Worm (Caenorhabditis elegans) whole organism, L1 larva: Measurements from ENCODE around the gene str-19.
"Not testable (repeated sequence)": the region's sequence is repeated elsewhere in the genome, so short reads cannot be mapped to it uniquely, and the experiment has no call there.

Source experiments
- Y116A8C.19 ChIP-seq: sonication (generic microtip); optimal IDR thresholded peaks from 2 replicates; lab custom pipeline; 2016; ENCODE audit warnings: missing compliant biosample characterization, missing genetic modification characterization, borderline replicate concordance
- aha-1 ChIP-seq: fragments of 150-350 bp; optimal IDR thresholded peaks from 2 replicates; lab custom pipeline; 2014; ENCODE audit warnings: missing biosample characterization, missing genetic modification characterization
- ama-1 ChIP-seq: fragments of 150-350 bp; optimal IDR thresholded peaks from 2 replicates; lab custom pipeline; 2014
- ceh-63 ChIP-seq: fragments of 200-800 bp; sonication (Bioruptor generic); optimal IDR thresholded peaks from 2 replicates; lab custom pipeline; 2018; ENCODE audit warnings: mild to moderate bottlenecking, missing genetic modification characterization, missing compliant biosample characterization
- ceh-82 ChIP-seq, 3 experiments: fragments of 150-350 bp in 1 of 3; sonication (generic microtip) in 2 of 3; optimal IDR thresholded peaks; 2 replicates each; lab custom pipeline; 2014 to 2017; ENCODE audit warnings: missing biosample characterization in 3 of 3, missing genetic modification characterization in 3 of 3
- efl-1 ChIP-seq, 4 experiments: fragments of 150-350 bp; optimal IDR thresholded peaks in 3 of 4; peaks in 1 of 4; 1 replicate in 1 of 4; 2 replicates in 3 of 4; lab custom pipeline; 2014; ENCODE audit warnings: missing biosample characterization in 2 of 4, missing genetic modification characterization in 2 of 4, missing genetic modification reagents in 2 of 4
- egl-27 ChIP-seq, 2 experiments: fragments of 150-350 bp in 1 of 2; sonication (generic microtip); optimal IDR thresholded peaks; 3 replicates each; lab custom pipeline; 2017 to 2018; ENCODE audit warnings: missing biosample characterization in 2 of 2, missing genetic modification characterization in 2 of 2, missing genetic modification reagents in 2 of 2
- elt-2 ChIP-seq: sonication (generic microtip); optimal IDR thresholded peaks from 2 replicates; lab custom pipeline; 2016; ENCODE audit warnings: missing genetic modification characterization, mild to moderate bottlenecking, inconsistent platforms, missing compliant biosample characterization, missing genetic modification reagents
- elt-3 ChIP-seq, 6 experiments: fragments of 150-350 bp in 1 of 6; sonication (generic microtip); optimal IDR thresholded peaks; 2 replicates each; lab custom pipeline; 2017 to 2018; ENCODE audit warnings: missing biosample characterization in 6 of 6, missing genetic modification characterization in 6 of 6, inconsistent platforms in 1 of 6
- hlh-17 ChIP-seq: fragments of 200-800 bp; sonication (Bioruptor generic); optimal IDR thresholded peaks from 2 replicates; lab custom pipeline; 2018; ENCODE audit warnings: missing genetic modification characterization, mild to moderate bottlenecking, missing compliant biosample characterization, moderate library complexity, borderline replicate concordance
- hlh-4 ChIP-seq: sonication (generic microtip); optimal IDR thresholded peaks from 2 replicates; lab custom pipeline; 2016; ENCODE audit warnings: mild to moderate bottlenecking, missing genetic modification characterization, missing compliant biosample characterization
- hpl-2 ChIP-seq: fragments of 150-350 bp; optimal IDR thresholded peaks from 2 replicates; lab custom pipeline; 2014; ENCODE audit warnings: missing biosample characterization, missing genetic modification reagents, missing genetic modification characterization
- jun-1 ChIP-seq: fragments of 150-350 bp; optimal IDR thresholded peaks from 2 replicates; lab custom pipeline; 2014; ENCODE audit warnings: missing biosample characterization, missing genetic modification reagents, missing genetic modification characterization
- lin-14 ChIP-seq: fragments of 200-800 bp; sonication (Bioruptor generic); optimal IDR thresholded peaks from 2 replicates; lab custom pipeline; 2018; ENCODE audit warnings: mild to moderate bottlenecking, missing genetic modification characterization, moderate library complexity, missing compliant biosample characterization
- lir-3 ChIP-seq: sonication (generic microtip); optimal IDR thresholded peaks from 2 replicates; lab custom pipeline; 2016; ENCODE audit warnings: mild to moderate bottlenecking, missing genetic modification characterization, moderate library complexity, missing compliant biosample characterization; ENCODE audit not compliant: poor library complexity
- mdl-1 ChIP-seq, 2 experiments: fragments of 150-350 bp; optimal IDR thresholded peaks; 2 replicates each; lab custom pipeline; 2014 to 2017; ENCODE audit warnings: missing biosample characterization in 2 of 2, missing genetic modification characterization in 2 of 2, inconsistent platforms in 1 of 2
- nhr-11 ChIP-seq: fragments of 150-350 bp; optimal IDR thresholded peaks from 2 replicates; lab custom pipeline; 2014; ENCODE audit warnings: missing biosample characterization, missing genetic modification characterization
- nhr-12 ChIP-seq: sonication (generic microtip); optimal IDR thresholded peaks from 2 replicates; lab custom pipeline; 2017; ENCODE audit warnings: missing biosample characterization, missing genetic modification characterization
- nhr-19 ChIP-seq: fragments of 200-800 bp; sonication (Bioruptor generic); conservative IDR thresholded peaks from 2 replicates; pipeline ENCODE4 v1.3.6; 2022; ENCODE audit warnings: missing genetic modification characterization, missing compliant biosample characterization
- nhr-47 ChIP-seq: sonication (generic microtip); optimal IDR thresholded peaks from 2 replicates; lab custom pipeline; 2016; ENCODE audit warnings: mild to moderate bottlenecking, missing genetic modification characterization, moderate library complexity, missing compliant biosample characterization
- nhr-71 ChIP-seq: sonication (generic microtip); optimal IDR thresholded peaks from 2 replicates; lab custom pipeline; 2016; ENCODE audit warnings: mild to moderate bottlenecking, missing genetic modification characterization, moderate library complexity, missing compliant biosample characterization
- nhr-76 ChIP-seq: sonication (generic microtip); optimal IDR thresholded peaks from 2 replicates; lab custom pipeline; 2017; ENCODE audit warnings: missing biosample characterization, missing genetic modification characterization
- nhr-84 ChIP-seq: sonication (generic microtip); optimal IDR thresholded peaks from 2 replicates; lab custom pipeline; 2017; ENCODE audit warnings: missing biosample characterization, missing genetic modification characterization
- nhr-85 ChIP-seq: sonication (generic microtip); peaks from one replicate; lab custom pipeline; 2016; ENCODE audit warnings: missing genetic modification characterization, inconsistent platforms, missing compliant biosample characterization
- pax-3 ChIP-seq: fragments of 200-800 bp; sonication (Bioruptor generic); optimal IDR thresholded peaks from 2 replicates; lab custom pipeline; 2018; ENCODE audit warnings: mild to moderate bottlenecking, missing genetic modification characterization, moderate library complexity, missing compliant biosample characterization
- pqm-1 ChIP-seq: sonication (generic microtip); optimal IDR thresholded peaks from 3 replicates; lab custom pipeline; 2017; ENCODE audit warnings: missing biosample characterization, missing genetic modification characterization
- rnt-1 ChIP-seq: sonication (generic microtip); optimal IDR thresholded peaks from 2 replicates; lab custom pipeline; 2016; ENCODE audit warnings: mild to moderate bottlenecking, missing genetic modification characterization, moderate library complexity, missing compliant biosample characterization
- skn-1 ChIP-seq: fragments of 150-350 bp; optimal IDR thresholded peaks from 2 replicates; lab custom pipeline; 2014; ENCODE audit warnings: missing biosample characterization, missing genetic modification characterization
- snu-23 ChIP-seq: sonication (generic microtip); optimal IDR thresholded peaks from 2 replicates; lab custom pipeline; 2016; ENCODE audit warnings: missing genetic modification characterization, missing compliant biosample characterization
- tlp-1 ChIP-seq: fragments of 150-350 bp; optimal IDR thresholded peaks from 2 replicates; lab custom pipeline; 2014; ENCODE audit warnings: missing biosample characterization, missing genetic modification characterization
- unc-30 ChIP-seq: sonication (generic microtip); optimal IDR thresholded peaks from 2 replicates; lab custom pipeline; 2017; ENCODE audit warnings: missing biosample characterization, missing genetic modification characterization
- zag-1 ChIP-seq: fragments of 150-350 bp; optimal IDR thresholded peaks from 2 replicates; lab custom pipeline; 2014; ENCODE audit warnings: missing biosample characterization, missing genetic modification characterization
- zip-4 ChIP-seq: fragments of 200-800 bp; sonication (Bioruptor generic); optimal IDR thresholded peaks from 2 replicates; lab custom pipeline; 2018; ENCODE audit warnings: mild to moderate bottlenecking, missing genetic modification characterization, moderate library complexity, missing compliant biosample characterization

Gene str-19

DNA sequence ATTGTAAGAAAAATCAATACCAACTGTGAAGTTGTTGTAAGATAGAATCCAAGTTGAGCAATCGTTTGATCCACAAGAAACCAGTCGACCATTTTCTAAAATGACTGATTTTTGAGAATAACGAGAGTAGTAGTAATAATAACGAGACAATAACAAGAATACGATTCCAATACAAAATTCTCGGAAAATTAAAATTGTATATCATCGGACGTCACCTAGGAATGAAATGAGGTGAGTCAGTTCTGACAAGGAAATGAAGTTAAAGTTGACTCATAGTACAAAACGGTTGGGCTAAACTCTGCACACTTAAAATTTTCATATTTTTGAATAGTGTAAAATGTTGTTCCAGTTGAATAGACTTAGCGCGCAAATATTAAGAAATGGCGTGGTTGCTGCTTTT is at the start of gene str-19:
TSS of gene str-19 (minus strand) at position 101 of the 400 bp plus-strand sequence.
- TF ChIP-seq snu-23 (GFP tag; lab: Kevin White, UChicago); nhr-84; pax-3 (tag; lab: Kevin White, UChicago): not testable (repeated sequence)

DNA sequence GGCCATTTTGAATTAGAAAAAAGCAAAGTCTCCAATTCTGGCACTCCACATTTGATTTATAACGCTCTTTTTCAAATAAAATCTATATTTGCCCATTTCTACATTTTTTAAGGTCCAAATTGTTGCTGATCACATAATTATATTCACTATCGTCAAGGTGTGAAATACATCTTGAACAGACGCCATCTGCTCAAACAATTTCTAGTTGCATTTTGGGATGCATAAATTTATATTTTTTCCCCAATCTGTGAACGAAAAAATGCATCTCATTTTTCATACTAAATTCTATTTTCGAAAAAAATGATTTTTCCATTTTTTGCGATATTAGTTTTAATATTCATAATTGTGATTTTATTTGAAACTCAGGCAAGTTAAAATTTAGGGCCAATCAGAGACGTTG is 49.0 kb upstream of the str-19 start, which contains the start of gene T26E4.7:
TSS of gene T26E4.7 (plus strand) at position 301 of the 400 bp plus-strand sequence.
- no peak for TF ChIP-seq nhr-76 (tag; lab: Kevin White, UChicago)
- TF ChIP-seq aha-1 (tag; lab: Kevin White, UChicago) = no peak

DNA sequence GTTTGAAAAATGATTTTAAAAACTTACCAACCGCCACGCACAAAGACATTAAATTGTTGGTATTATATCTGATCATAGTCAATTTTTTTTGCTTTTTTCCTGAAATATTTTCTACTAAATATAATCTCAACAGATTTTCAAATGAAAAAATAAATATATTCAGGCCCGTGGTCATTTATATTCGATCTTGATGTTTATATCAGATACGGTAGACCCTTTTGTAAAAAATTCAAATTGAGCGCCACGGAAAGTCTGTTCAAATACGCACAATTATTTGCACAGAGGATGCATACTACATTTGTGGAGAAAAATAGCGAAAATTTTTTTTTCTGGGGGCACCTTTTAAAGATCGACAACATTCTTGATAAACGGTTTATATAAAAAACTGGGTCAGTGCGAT is 48.1 kb upstream of the str-19 start, which contains the start of gene T26E4.4:
TSS of gene T26E4.4 (minus strand) at position 101 of the 400 bp plus-strand sequence.
- TF ChIP-seq nhr-84 = no peak
- no peak for TF ChIP-seq ama-1 (lab: Kevin White, UChicago)
- no peak for TF ChIP-seq hpl-2 (GFP tag; lab: Kevin White, UChicago)
- no peak for TF ChIP-seq rnt-1 (tag; lab: Kevin White, UChicago)
- TF ChIP-seq ceh-82 (tag; optimal IDR thresholded peaks at IDR 0.05; lab: Kevin White, UChicago) = no peak
- no peak for TF ChIP-seq snu-23 (GFP tag; lab: Kevin White, UChicago)
- no peak for TF ChIP-seq skn-1 (tag; lab: Kevin White, UChicago)
- TF ChIP-seq lin-14 = no peak
- no peak for TF ChIP-seq lir-3 (tag; lab: Kevin White, UChicago)

ce11 chrV:15782494-15782893 is 38.2 kb upstream of the str-19 start, which contains the start of gene T26E4.3:
Gene T26E4.3 (plus strand): TSS chrV:15782794.
- TF ChIP-seq nhr-11 (tag; lab: Kevin White, UChicago) = no peak
- no peak for TF ChIP-seq lin-14
- no peak for TF ChIP-seq efl-1 (optimal IDR thresholded peaks at IDR 0.05; lab: Kevin White, UChicago)
- no peak for TF ChIP-seq efl-1 (GFP tag; optimal IDR thresholded peaks at IDR 0.05 in 1 of 2; lab: Kevin White, UChicago)
- no peak for TF ChIP-seq Y116A8C.19 (tag; lab: Kevin White, UChicago)
- no peak for TF ChIP-seq zag-1 (tag; lab: Kevin White, UChicago)
- TF ChIP-seq hlh-17 (GFP tag; lab: Kevin White, UChicago) = no peak
- TF ChIP-seq ceh-82 (tag; optimal IDR thresholded peaks at IDR 0.05; lab: Kevin White, UChicago) = no peak

DNA sequence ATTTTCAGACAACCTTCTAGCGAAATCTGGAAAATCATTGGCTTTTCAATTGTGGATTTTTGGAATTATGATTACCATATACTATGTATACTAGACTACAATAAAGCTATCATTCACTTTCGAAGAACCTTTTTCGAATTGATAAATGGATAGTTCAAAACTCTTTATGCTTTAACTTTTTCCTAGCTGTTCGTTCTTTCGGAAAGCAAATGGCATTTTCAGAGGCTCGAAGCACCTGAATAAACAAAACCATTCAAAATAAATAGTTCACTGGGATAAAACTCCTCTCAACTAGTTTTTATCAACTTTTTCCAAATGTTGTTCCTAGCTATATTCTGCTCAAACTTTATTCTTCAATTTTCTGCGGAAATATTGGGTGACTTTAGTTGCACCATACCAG is 36.8 kb upstream of the str-19 start, which contains the start of gene T26E4.2:
TSS of gene T26E4.2 (plus strand) at position 301 of the 400 bp plus-strand sequence.
- TF ChIP-seq egl-27 (tag; optimal IDR thresholded peaks at IDR 0.05; lab: Kevin White, UChicago) = no peak
- no peak for TF ChIP-seq unc-30 (tag; lab: Kevin White, UChicago)
- TF ChIP-seq snu-23 (GFP tag; lab: Kevin White, UChicago) = no peak
- no peak for TF ChIP-seq jun-1 (tag; lab: Kevin White, UChicago)
- TF ChIP-seq nhr-85 = no peak
- TF ChIP-seq nhr-19 = no peak

- TF ChIP-seq pqm-1 (tag; lab: Kevin White, UChicago) = no peak
- no peak for TF ChIP-seq ceh-63 (GFP tag; lab: Kevin White, UChicago)
- TF ChIP-seq elt-3 (tag; optimal IDR thresholded peaks at IDR 0.05; lab: Kevin White, UChicago) = no peak
- no peak for TF ChIP-seq tlp-1 (tag; lab: Kevin White, UChicago)
- no peak for TF ChIP-seq hlh-4 (tag; lab: Kevin White, UChicago)
- TF ChIP-seq elt-2 = no peak
- TF ChIP-seq nhr-19 = no peak
- no peak for TF ChIP-seq nhr-71
- no peak for TF ChIP-seq nhr-12 (tag; lab: Kevin White, UChicago)
- no peak for TF ChIP-seq zip-4 (GFP tag; lab: Kevin White, UChicago)
- no peak for TF ChIP-seq ceh-82 (tag; optimal IDR thresholded peaks at IDR 0.05; lab: Kevin White, UChicago)
- no peak for TF ChIP-seq nhr-47 (tag; lab: Kevin White, UChicago)
- TF ChIP-seq mdl-1 (tag; optimal IDR thresholded peaks at IDR 0.05; lab: Kevin White, UChicago) = no peak
- TF ChIP-seq rnt-1 (tag; lab: Kevin White, UChicago) = no peak
- TF ChIP-seq nhr-11 (tag; lab: Kevin White, UChicago) = no peak
- no peak for TF ChIP-seq Y116A8C.19 (tag; lab: Kevin White, UChicago)
- TF ChIP-seq hpl-2 (GFP tag; lab: Kevin White, UChicago) = no peak
- no peak for TF ChIP-seq aha-1 (tag; lab: Kevin White, UChicago)
Measured at ce11 chrV:15779128-15779729, 35.0 kb upstream of the str-19 start, which contains the start of the genes nhr-285 and irld-52. Gene nhr-285 (minus strand): TSS chrV:15779228. Gene irld-52 (plus strand): TSS chrV:15779679.
